Worm (Caenorhabditis elegans) whole organism, late embryonic: Measurements from ENCODE around the gene ZK1128.3.

Source experiments
- K02D7.2 ChIP-seq: sonication (generic microtip); optimal IDR thresholded peaks from 2 replicates; lab custom pipeline; 2017; ENCODE audit warnings: mild to moderate bottlenecking, missing genetic modification characterization, missing compliant biosample characterization
- tbx-7 ChIP-seq: sonication (generic microtip); optimal IDR thresholded peaks from 2 replicates; lab custom pipeline; 2016; ENCODE audit warnings: missing genotype, missing genetic modification characterization, missing compliant biosample characterization

- TF ChIP-seq tbx-7 (no peak), K02D7.2 (tag; lab: Kevin White, UChicago) (no peak)
Observed at ce11 chrIII:10149910-10150309, 31.2 kb upstream of the ZK1128.3 start.
